Fruit fly (Drosophila melanogaster) whole organism, larva: ENCODE data around the gene RPA1.

ENCODE experiments used
- noc ChIP-seq: fragments of 200-800 bp; sonication (Bioruptor generic); optimal IDR thresholded peaks from 3 replicates; lab custom pipeline; 2019; ENCODE audit warnings: missing biosample characterization, mild to moderate bottlenecking, missing genetic modification characterization, moderate library complexity

RPA1 gene

dm6 chr3R:8285727-8286344 is 21.6 kb upstream of the RPA1 start:
- TF ChIP-seq noc (tag; lab: Kevin White, UChicago) = no peak

- no peak for TF ChIP-seq noc (tag; lab: Kevin White, UChicago)
Observed at dm6 chr3R:8284234-8284633, 20.0 kb upstream of the RPA1 start.

- TF ChIP-seq noc (tag; lab: Kevin White, UChicago) = no peak
Observed at dm6 chr3R:8282727-8283126, 18.5 kb upstream of the RPA1 start.

dm6 chr3R:8279970-8280369 is 15.7 kb upstream of the RPA1 start:
- TF ChIP-seq noc (tag; lab: Kevin White, UChicago) = no peak

- TF ChIP-seq noc (tag; lab: Kevin White, UChicago) = no peak
Observed at dm6 chr3R:8277494-8278293, 13.4 kb upstream of the RPA1 start, which contains the start of gene ato. Gene ato, plus strand, starts transcription at chr3R:8278052.

- TF ChIP-seq noc (tag; lab: Kevin White, UChicago) = no peak
Observed at dm6 chr3R:8275031-8275430, 10.8 kb upstream of the RPA1 start.

- TF ChIP-seq noc (tag; lab: Kevin White, UChicago) = no peak
Observed at dm6 chr3R:8272573-8273165, 8.4 kb upstream of the RPA1 start.

dm6 chr3R:8269740-8270139 is 5.5 kb upstream of the RPA1 start, which contains the start of gene CG9630:
Gene CG9630, minus strand, starts transcription at chr3R:8269896.
- no peak for TF ChIP-seq noc (tag; lab: Kevin White, UChicago)

dm6 chr3R:8261634-8262033 is 2.6 kb downstream of the RPA1 start:
- TF ChIP-seq noc (tag; lab: Kevin White, UChicago) = no peak

dm6 chr3R:8256040-8256439 is 8.2 kb downstream of the RPA1 start:
- no peak for TF ChIP-seq noc (tag; lab: Kevin White, UChicago)

- no peak for TF ChIP-seq noc (tag; lab: Kevin White, UChicago)
Observed at dm6 chr3R:8254347-8254746, 9.9 kb downstream of the RPA1 start.

dm6 chr3R:8251532-8251931 is 12.7 kb downstream of the RPA1 start:
- TF ChIP-seq noc (tag; lab: Kevin White, UChicago) = no peak

- no peak for TF ChIP-seq noc (tag; lab: Kevin White, UChicago)
Observed at dm6 chr3R:8250166-8250733, 14.0 kb downstream of the RPA1 start, which contains the start of gene mtg. Gene mtg, plus strand, starts transcription at chr3R:8250497.

dm6 chr3R:8248138-8248537 is 16.1 kb downstream of the RPA1 start, which contains the start of gene CG15864:
Gene CG15864, plus strand, starts transcription at chr3R:8248438.
- TF ChIP-seq noc (tag; lab: Kevin White, UChicago) = no peak

- peak; percentile 74 for TF ChIP-seq noc (tag; lab: Kevin White, UChicago)
Observed at dm6 chr3R:8243720-8244119, 20.5 kb downstream of the RPA1 start, which contains the start of the genes CG9636, CG18749 and CG33722. Gene CG9636, minus strand, starts transcription at chr3R:8243792. Gene CG18749, plus strand, starts transcription at chr3R:8244055. Gene CG33722, plus strand, starts transcription at chr3R:8244055.

dm6 chr3R:8240302-8240682 is 24.0 kb downstream of the RPA1 start, which contains the start of gene Ada2b:
Gene Ada2b, minus strand, starts transcription at chr3R:8240515.
- no peak for TF ChIP-seq noc (tag; lab: Kevin White, UChicago)
